Fruit fly (Drosophila melanogaster): ENCODE measurements around the gene CG14435.

The CG14435 gene

DNA sequence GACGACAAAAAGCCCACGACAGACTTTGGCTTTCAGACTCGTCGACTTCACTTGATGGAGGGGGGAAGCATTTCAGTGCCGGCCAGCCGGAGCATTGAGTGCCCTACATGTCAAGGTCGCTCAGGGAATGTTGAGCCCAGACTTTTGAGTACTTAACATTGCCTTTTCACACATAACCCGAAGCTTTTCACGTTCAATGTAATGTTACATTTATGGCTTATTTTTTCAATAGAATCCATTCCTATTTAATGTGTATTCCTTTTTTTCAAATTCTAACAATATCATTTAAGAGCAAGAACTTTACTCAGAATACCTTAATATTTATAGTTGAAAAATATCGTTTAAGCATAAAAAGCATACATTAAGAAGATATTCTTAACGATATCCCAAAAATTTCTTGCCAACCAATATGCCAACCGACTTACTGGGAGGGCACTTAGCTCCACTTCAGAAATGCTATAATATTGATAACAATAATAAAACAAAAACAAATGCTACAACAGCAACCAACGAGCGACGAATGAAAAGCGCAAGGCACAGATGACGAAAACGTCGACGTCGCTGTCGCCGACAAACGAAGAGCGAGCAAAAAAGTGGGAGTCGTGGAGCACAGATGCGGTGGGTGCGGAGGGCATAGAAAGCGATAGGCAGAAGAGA lies 16.2 kb upstream of the CG14435 start (continued):
- peak in 1 of 3 experiments; percentile 38 for TF ChIP-seq lola (GFP tag; optimal IDR thresholded peaks at IDR 0.05)
- peak; percentile 39; the same call in 1 of the 2 replicates for TF ChIP-seq onecut (GFP tag; IDR thresholded peaks at IDR 0.05)
- peak; percentile 67; the same call in 1 of the 2 replicates for TF ChIP-seq CG11085 (GFP tag; IDR thresholded peaks at IDR 0.05)
- peak; percentile 81 for TF ChIP-seq Side (GFP tag; optimal IDR thresholded peaks at IDR 0.05)
- peak; percentile 82 for TF ChIP-seq Fer1 (GFP tag; optimal IDR thresholded peaks at IDR 0.05)
- TF ChIP-seq ham (GFP tag; IDR thresholded peaks at IDR 0.05): no peak
- no peak for TF ChIP-seq pita (GFP tag; optimal IDR thresholded peaks at IDR 0.05)
- TF ChIP-seq CG9932 (GFP tag; IDR thresholded peaks at IDR 0.05): peak; percentile 79
- TF ChIP-seq CG12744 (GFP tag; optimal IDR thresholded peaks at IDR 0.05): peak; percentile 67
- TF ChIP-seq CG4707 (GFP tag; optimal IDR thresholded peaks at IDR 0.05): no peak
- no peak for TF ChIP-seq ken (GFP tag; IDR thresholded peaks at IDR 0.05)
- TF ChIP-seq Opbp (GFP tag; IDR thresholded peaks at IDR 0.05; ENCODE audit: partially characterized antibody): no peak
- no peak for TF ChIP-seq Doc3 (GFP tag; IDR thresholded peaks at IDR 0.05; ENCODE audit: partially characterized antibody)
- TF ChIP-seq insv (GFP tag; optimal IDR thresholded peaks at IDR 0.05): no peak
- TF ChIP-seq ewg (GFP tag; optimal IDR thresholded peaks at IDR 0.05): peak; percentile 21
- TF ChIP-seq sim (GFP tag; IDR thresholded peaks at IDR 0.05): 0 out of 2 replicates have a peak, but pooled peaks have one; percentile 5
- TF ChIP-seq PHDP (tag; optimal IDR thresholded peaks at IDR 0.05): peak; percentile 30
- no peak for TF ChIP-seq CG14860 (GFP tag; IDR thresholded peaks at IDR 0.05; ENCODE audit: partially characterized antibody)
- no peak for TF ChIP-seq ato (GFP tag; IDR thresholded peaks at IDR 0.05; ENCODE audit: partially characterized antibody)
- peak; percentile 50 for TF ChIP-seq Sox102F (GFP tag; optimal IDR thresholded peaks at IDR 0.05)
- peak; percentile 49 for TF ChIP-seq kay (GFP tag; optimal IDR thresholded peaks at IDR 0.05)
- TF ChIP-seq CG18764 (GFP tag; optimal IDR thresholded peaks at IDR 0.05): peak; percentile 66
- peak; percentile 76 for TF ChIP-seq CG14710 (tag; optimal IDR thresholded peaks at IDR 0.05)
- TF ChIP-seq Six4 (GFP tag; optimal IDR thresholded peaks at IDR 0.05): peak; percentile 70
- peak; percentile 91 for TF ChIP-seq CG4424 (GFP tag; optimal IDR thresholded peaks at IDR 0.05)
- peak; percentile 85 for TF ChIP-seq mam (GFP tag; optimal IDR thresholded peaks at IDR 0.05)
- TF ChIP-seq CG13296 (GFP tag; optimal IDR thresholded peaks at IDR 0.05): peak; percentile 66
- TF ChIP-seq vnd (GFP tag; IDR thresholded peaks at IDR 0.05; ENCODE audit: partially characterized antibody): no peak
- no peak for TF ChIP-seq ash1 (GFP tag; optimal IDR thresholded peaks at IDR 0.05)
- peak; percentile 67; the same call in 1 of the 2 replicates for TF ChIP-seq vvl (GFP tag; IDR thresholded peaks at IDR 0.05)
- peak; percentile 21; the same call in 1 of the 2 replicates for TF ChIP-seq esg (GFP tag; conservative IDR thresholded peaks at IDR 0.05)
- TF ChIP-seq nerfin-2 (GFP tag; IDR thresholded peaks at IDR 0.05; ENCODE audit: partially characterized antibody): no peak
- peak; percentile 59 for TF ChIP-seq CG3995 (GFP tag; optimal IDR thresholded peaks at IDR 0.05)
- TF ChIP-seq CG12104 (GFP tag; optimal IDR thresholded peaks at IDR 0.05): peak; percentile 86
- TF ChIP-seq cad (GFP tag; optimal IDR thresholded peaks at IDR 0.05): no peak
- TF ChIP-seq CG30020 (tag; optimal IDR thresholded peaks at IDR 0.05): peak; percentile 56
- peak; percentile 56 for TF ChIP-seq CG8924 (tag; optimal IDR thresholded peaks at IDR 0.05)
- peak; percentile 40; the same call in 1 of the 2 replicates for TF ChIP-seq gsb (GFP tag; IDR thresholded peaks at IDR 0.05)
- peak; percentile 64; the same call in 1 of the 2 replicates for TF ChIP-seq NFAT (GFP tag; IDR thresholded peaks at IDR 0.05)
- TF ChIP-seq Rx (GFP tag; IDR thresholded peaks at IDR 0.05): peak; percentile 64
- peak; percentile 21 for TF ChIP-seq unpg (GFP tag; optimal IDR thresholded peaks at IDR 0.05)
- peak; percentile 49 for TF ChIP-seq Ada2b (GFP tag; IDR thresholded peaks at IDR 0.05)
- TF ChIP-seq crol (GFP tag; IDR thresholded peaks at IDR 0.05): peak; percentile 97
- peak; percentile 23 for TF ChIP-seq CG7987 (GFP tag; optimal IDR thresholded peaks at IDR 0.05)
- TF ChIP-seq CG31441 (GFP tag; IDR thresholded peaks at IDR 0.05): peak; percentile 90
- TF ChIP-seq Dref (GFP tag; IDR thresholded peaks at IDR 0.05): no peak
- peak; percentile 43 for TF ChIP-seq btn (GFP tag; optimal IDR thresholded peaks at IDR 0.05)
- TF ChIP-seq CG7556 (GFP tag; optimal IDR thresholded peaks at IDR 0.05): peak; percentile 72
- TF ChIP-seq Neu2 (GFP tag; optimal IDR thresholded peaks at IDR 0.05; ENCODE audit: borderline replicate concordance): peak; percentile 7

Data from whole organism, embryonic.